Fruit fly (Drosophila melanogaster): ENCODE measurements around the gene mRpL2.

Gene mRpL2

dm6 chr3L:11107432-11107831, 13.2 kb upstream of the mRpL2 start, which contains the start of gene CG32073 (continued):
- TF ChIP-seq Poxn (GFP tag; IDR thresholded peaks at IDR 0.05) (no peak), jigr1 (GFP tag; IDR thresholded peaks at IDR 0.05) (no peak), Abd-B (GFP tag; optimal IDR thresholded peaks at IDR 0.05) (no peak), grn (GFP tag; optimal IDR thresholded peaks at IDR 0.05) (no peak), CG6791 (GFP tag; IDR thresholded peaks at IDR 0.05; ENCODE audit: partially characterized antibody) (no peak), pho (GFP tag; optimal IDR thresholded peaks at IDR 0.05) (no peak), yki (optimal IDR thresholded peaks at IDR 0.05) (no peak), Doc3 (GFP tag; IDR thresholded peaks at IDR 0.05; ENCODE audit: partially characterized antibody) (no peak), tgo (GFP tag; IDR thresholded peaks at IDR 0.05) (no peak), CG6683 (GFP tag; optimal IDR thresholded peaks at IDR 0.05) (peak; percentile 40), CG16779 (GFP tag; IDR thresholded peaks at IDR 0.05) (no peak), CG8089 (GFP tag; optimal IDR thresholded peaks at IDR 0.05) (no peak), dysf (GFP tag; IDR thresholded peaks at IDR 0.05) (no peak), slbo (GFP tag; IDR thresholded peaks at IDR 0.05) (no peak), bcd (GFP tag; optimal IDR thresholded peaks at IDR 0.05) (no peak), CG12744 (GFP tag; optimal IDR thresholded peaks at IDR 0.05) (no peak), Fer1 (GFP tag; optimal IDR thresholded peaks at IDR 0.05) (peak; percentile 56), Lpt (GFP tag; optimal IDR thresholded peaks at IDR 0.05) (no peak), CG4854 (GFP tag; optimal IDR thresholded peaks at IDR 0.05) (peak; percentile 28), D19A (tag; optimal IDR thresholded peaks at IDR 0.05) (peak; percentile 48), CG1233 (GFP tag; optimal IDR thresholded peaks at IDR 0.05) (no peak), CG33213 (GFP tag; optimal IDR thresholded peaks at IDR 0.05) (peak; percentile 34), CG10959 (GFP tag; IDR thresholded peaks at IDR 0.05) (no peak), tup (GFP tag; optimal IDR thresholded peaks at IDR 0.05) (no peak), Antp (GFP tag; optimal IDR thresholded peaks at IDR 0.05) (no peak), CG7786 (GFP tag; optimal IDR thresholded peaks at IDR 0.05) (no peak), bab2 (GFP tag; optimal IDR thresholded peaks at IDR 0.05) (no peak), luna (GFP tag; optimal IDR thresholded peaks at IDR 0.05) (no peak), Lim3 (GFP tag; IDR thresholded peaks at IDR 0.05) (no peak), Drgx (GFP tag; IDR thresholded peaks at IDR 0.05) (no peak), rib (GFP tag; IDR thresholded peaks at IDR 0.05) (no peak), Eip74EF (GFP tag; optimal IDR thresholded peaks at IDR 0.05) (no peak), CG31224 (GFP tag; IDR thresholded peaks at IDR 0.05) (no peak), CG10565 (GFP tag; optimal IDR thresholded peaks at IDR 0.05) (no peak), CG2116 (GFP tag; optimal IDR thresholded peaks at IDR 0.05) (no peak), HmgD (GFP tag; optimal IDR thresholded peaks at IDR 0.05) (no peak), Meics (GFP tag; optimal IDR thresholded peaks at IDR 0.05) (peak; percentile 17), Dbx (GFP tag; IDR thresholded peaks at IDR 0.05) (peak; percentile 25; the same call in 1 of the 3 replicates), CG6272 (GFP tag; IDR thresholded peaks at IDR 0.05) (no peak), eve (GFP tag; optimal IDR thresholded peaks at IDR 0.05) (no peak), nau (GFP tag; optimal IDR thresholded peaks at IDR 0.05) (no peak), CG4282 (GFP tag; optimal IDR thresholded peaks at IDR 0.05) (no peak), Dref (GFP tag; IDR thresholded peaks at IDR 0.05) (no peak), TFAM (GFP tag; optimal IDR thresholded peaks at IDR 0.05) (no peak), CG13287 (GFP tag; IDR thresholded peaks at IDR 0.05; ENCODE audit: partially characterized antibody) (no peak), CG2875 (GFP tag; optimal IDR thresholded peaks at IDR 0.05) (peak; percentile 29), Chrac-16 (GFP tag; optimal IDR thresholded peaks at IDR 0.05) (no peak), CG17802 (tag; optimal IDR thresholded peaks at IDR 0.05) (no peak), usp (GFP tag; optimal IDR thresholded peaks at IDR 0.05) (no peak), Side (GFP tag; optimal IDR thresholded peaks at IDR 0.05) (no peak), chn (GFP tag; optimal IDR thresholded peaks at IDR 0.05) (no peak), gsb-n (tag; optimal IDR thresholded peaks at IDR 0.05) (no peak), CG12071 (GFP tag; optimal IDR thresholded peaks at IDR 0.05) (peak; percentile 75)

All from whole organism, embryonic.